Fruit fly (Drosophila melanogaster) whole organism, embryonic: ENCODE results near the gene CG6028.
A peak's percentile ranks its signal among the peaks of the same experiment; 100 is the strongest.

Experiments
- CG10959 ChIP-seq: fragments of 200-800 bp; sonication (Bioruptor generic); IDR thresholded peaks from 2 replicates; pipeline ENCODE4 v1.3.6; 2022; ENCODE audit warnings: missing biosample characterization, missing genetic modification characterization
- CG11085 ChIP-seq: fragments of 200-800 bp; sonication (Bioruptor generic); IDR thresholded peaks from 2 replicates; pipeline ENCODE4 v1.3.6; 2022; ENCODE audit warnings: missing biosample characterization, missing genetic modification characterization
- CG13296 ChIP-seq: fragments of 200-800 bp; sonication (Bioruptor generic); optimal IDR thresholded peaks from 3 replicates; lab custom pipeline; 2018; ENCODE audit warnings: missing biosample characterization, mild to moderate bottlenecking, missing genetic modification characterization
- CG17802 ChIP-seq: fragments of 200-800 bp; sonication (Bioruptor generic); optimal IDR thresholded peaks from 2 replicates; lab custom pipeline; 2018; ENCODE audit warnings: missing biosample characterization, mild to moderate bottlenecking, missing genetic modification characterization, moderate library complexity
- CG30403 ChIP-seq: fragments of 200-800 bp; sonication (Bioruptor generic); optimal IDR thresholded peaks from 3 replicates; lab custom pipeline; 2016; ENCODE audit warnings: missing biosample characterization, missing genetic modification characterization
- CG34422 ChIP-seq: fragments of 200-800 bp; sonication (Bioruptor generic); IDR thresholded peaks from 3 replicates; pipeline ENCODE4 v1.3.6; 2022; ENCODE audit warnings: missing biosample characterization, missing genetic modification characterization
- CG3726 ChIP-seq: fragments of 200-800 bp; sonication (Bioruptor generic); IDR thresholded peaks from 3 replicates; pipeline ENCODE4, ENCODE4 v1.3.6; 2022; ENCODE audit warnings: missing biosample characterization, missing genetic modification characterization
- CG6175 ChIP-seq: fragments of 200-800 bp; sonication (Bioruptor generic); IDR thresholded peaks from 3 replicates; pipeline ENCODE4 v1.3.6; 2022; ENCODE audit warnings: missing biosample characterization, missing genetic modification characterization
- CG7372 ChIP-seq: fragments of 200-800 bp; sonication (Bioruptor generic); IDR thresholded peaks from 2 replicates; pipeline ENCODE4 v1.3.6; 2022; ENCODE audit warnings: missing biosample characterization, missing genetic modification characterization
- CG8290 ChIP-seq, 3 experiments: fragments of 200-800 bp; sonication (Bioruptor generic); optimal IDR thresholded peaks; 2 replicates each; lab custom pipeline; 2016 to 2019; ENCODE audit warnings: missing biosample characterization in 3 of 3, missing genetic modification characterization in 3 of 3, mild to moderate bottlenecking in 2 of 3, moderate library complexity in 1 of 3
- CG9797 ChIP-seq: fragments of 200-800 bp; sonication (Bioruptor generic); optimal IDR thresholded peaks from 3 replicates; lab custom pipeline; 2018; ENCODE audit warnings: missing biosample characterization, mild to moderate bottlenecking, missing genetic modification characterization
- CG9932 ChIP-seq: fragments of 200-800 bp; sonication (Bioruptor generic); IDR thresholded peaks from 2 replicates; pipeline ENCODE4 v1.3.6; 2022; ENCODE audit warnings: missing biosample characterization, missing genetic modification characterization
- CoRest ChIP-seq: fragments of 200-800 bp; sonication (Bioruptor generic); optimal IDR thresholded peaks from 3 replicates; lab custom pipeline; 2018; ENCODE audit warnings: missing biosample characterization, mild to moderate bottlenecking, missing genetic modification characterization, moderate library complexity
- Dref ChIP-seq: fragments of 200-800 bp; sonication (Bioruptor generic); IDR thresholded peaks from 2 replicates; pipeline ENCODE4 v1.3.6; 2022; ENCODE audit warnings: missing biosample characterization, missing genetic modification characterization
- Drgx ChIP-seq: fragments of 200-800 bp; sonication (Bioruptor generic); IDR thresholded peaks from 2 replicates; pipeline ENCODE4 v1.3.6; 2022; ENCODE audit warnings: missing biosample characterization, missing genetic modification characterization
- Ets65A ChIP-seq: fragments of 200-800 bp; sonication (Bioruptor generic); peaks from one replicate; lab custom pipeline; 2016; ENCODE audit warnings: missing biosample characterization, missing genetic modification characterization
- H15 ChIP-seq: fragments of 200-800 bp; sonication (Bioruptor generic); IDR thresholded peaks from 3 replicates; pipeline ENCODE4 v1.3.6; 2022; ENCODE audit warnings: missing biosample characterization, missing genetic modification characterization
- Kr ChIP-seq: fragments of 200-800 bp; sonication (Bioruptor generic); optimal IDR thresholded peaks from 2 replicates; lab custom pipeline; 2017; ENCODE audit warnings: missing biosample characterization, mild to moderate bottlenecking, missing genetic modification characterization
- Meics ChIP-seq: fragments of 200-800 bp; sonication (Bioruptor generic); optimal IDR thresholded peaks from 2 replicates; lab custom pipeline; 2017; ENCODE audit warnings: missing biosample characterization, mild to moderate bottlenecking, missing genetic modification characterization
- Neu2 ChIP-seq: fragments of 200-800 bp; sonication (Bioruptor generic); optimal IDR thresholded peaks from 3 replicates; lab custom pipeline; 2016; ENCODE audit warnings: missing biosample characterization, missing genetic modification characterization, borderline replicate concordance
- aop ChIP-seq: fragments of 200-800 bp; sonication (Bioruptor generic); IDR thresholded peaks from 2 replicates; pipeline ENCODE4 v1.3.6; 2022; ENCODE audit warnings: missing biosample characterization, missing genetic modification characterization
- ara ChIP-seq: fragments of 200-800 bp; sonication (Bioruptor generic); IDR thresholded peaks from 2 replicates; pipeline ENCODE4 v1.3.6; 2022; ENCODE audit warnings: missing biosample characterization, missing genetic modification characterization
- ci ChIP-seq: fragments of 200-800 bp; sonication (Bioruptor generic); IDR thresholded peaks from 3 replicates; pipeline ENCODE4 v1.3.6; 2022; ENCODE audit warnings: missing biosample characterization, missing genetic modification characterization
- ewg ChIP-seq: fragments of 200-800 bp; sonication (Bioruptor generic); optimal IDR thresholded peaks from 3 replicates; lab custom pipeline; 2017; ENCODE audit warnings: mild to moderate bottlenecking, missing biosample characterization, missing genetic modification reagents, missing genetic modification characterization
- fd96Cb ChIP-seq: fragments of 200-800 bp; sonication (Bioruptor generic); optimal IDR thresholded peaks from 2 replicates; lab custom pipeline; 2018; ENCODE audit warnings: missing biosample characterization, mild to moderate bottlenecking, missing genetic modification characterization, moderate library complexity
- lov ChIP-seq, 2 experiments: fragments of 200-800 bp in 1 of 2; fragments of >200 bp in 1 of 2; sonication (Bioruptor generic) in 1 of 2; IDR thresholded peaks in 1 of 2; optimal IDR thresholded peaks in 1 of 2; 2 replicates in 1 of 2; 3 replicates in 1 of 2; pipeline versions ENCODE4 v1.3.6 to Lab custom; 2017 to 2022; ENCODE audit warnings: missing biosample characterization in 1 of 2, missing genetic modification characterization in 1 of 2
- otp ChIP-seq: fragments of 200-800 bp; sonication (Bioruptor generic); IDR thresholded peaks from 3 replicates; pipeline ENCODE4, ENCODE4 v1.3.6; 2022; ENCODE audit warnings: missing biosample characterization, missing genetic modification characterization
- sens ChIP-seq: fragments of 200-800 bp; sonication (Bioruptor generic); peaks from one replicate; lab custom pipeline; 2016; ENCODE audit warnings: missing biosample characterization, missing genetic modification characterization
- stc ChIP-seq: fragments of 200-800 bp; sonication (Bioruptor generic); IDR thresholded peaks from 2 replicates; pipeline ENCODE4 v1.3.6; 2022; ENCODE audit warnings: missing biosample characterization, missing genetic modification characterization

Gene CG6028

DNA sequence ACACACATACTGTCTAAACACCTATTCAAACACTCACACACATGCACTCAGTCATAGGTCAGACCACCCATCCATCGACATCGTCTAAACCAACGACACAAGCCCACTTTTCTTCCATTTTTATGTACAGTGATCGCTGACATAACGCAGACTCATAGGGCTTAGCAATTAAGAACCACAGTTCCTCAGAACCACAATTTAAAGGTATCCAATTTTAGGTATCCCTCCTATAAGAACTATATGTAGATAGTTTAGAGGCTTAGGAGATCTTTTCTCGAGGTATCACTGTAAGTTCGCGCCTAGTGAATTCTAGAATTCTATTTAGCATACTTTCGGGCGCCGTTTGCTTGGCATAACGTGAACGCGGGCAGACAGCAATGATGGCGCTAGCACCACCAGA lies 32.4 kb downstream of the CG6028 start (continued):
- no peak for TF ChIP-seq aop (GFP tag; lab: Robert Waterston, UW)
- TF ChIP-seq ci (GFP tag; lab: Robert Waterston, UW) = peak; percentile 81; the same call in 2 of the 3 replicates
- no peak for TF ChIP-seq CG3726 (GFP tag; lab: Robert Waterston, UW)
- peak; percentile 16 for TF ChIP-seq ewg (GFP tag; lab: Kevin White, UChicago)
- peak; percentile 56; the same call in 1 of the 2 replicates for TF ChIP-seq ara (GFP tag; lab: Robert Waterston, UW)

DNA sequence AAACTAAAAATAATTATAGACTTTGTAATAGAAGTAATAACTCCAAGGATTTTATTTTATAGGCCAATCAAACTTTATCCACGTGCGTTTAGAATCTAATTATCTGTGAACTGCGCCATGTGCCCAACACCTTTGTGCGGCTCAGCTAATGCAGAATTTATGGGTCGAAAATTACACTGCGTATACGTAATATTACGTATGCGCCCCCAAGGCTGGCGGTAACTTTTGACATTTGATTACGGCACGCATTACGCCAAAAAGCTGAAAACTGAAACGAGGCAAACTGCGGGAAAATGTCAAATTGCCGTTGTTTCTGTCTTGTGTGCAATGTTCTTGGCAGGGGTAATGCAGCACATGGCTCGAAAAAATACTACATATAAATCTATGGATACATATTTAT lies 33.7 kb downstream of the CG6028 start:
- peak; percentile 65 for TF ChIP-seq CG7372 (GFP tag; lab: Robert Waterston, UW)
- TF ChIP-seq CG30403 (GFP tag; lab: Kevin White, UChicago) = no peak
- TF ChIP-seq, all 482 proteins: peak for 1

DNA sequence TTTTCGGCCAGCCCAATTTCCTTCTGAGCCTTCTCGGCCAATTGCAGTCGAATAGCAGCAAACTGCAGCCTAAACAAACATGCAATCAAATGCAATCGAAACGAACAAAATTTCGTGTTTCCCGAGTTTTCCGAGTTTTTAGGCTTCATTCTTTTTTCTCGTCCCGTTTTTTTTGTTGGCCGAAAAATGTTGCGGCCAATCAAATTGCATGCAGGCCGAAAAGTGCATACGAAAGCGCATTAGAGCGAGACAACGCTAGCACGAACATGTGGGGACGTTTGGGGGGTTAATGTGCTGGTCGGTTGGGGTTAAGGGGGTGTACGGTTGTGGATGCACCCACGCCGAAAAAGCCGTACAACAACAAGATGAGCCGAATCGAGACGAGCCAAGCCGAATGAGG lies 35.5 kb downstream of the CG6028 start:
- TF ChIP-seq Ets65A (GFP tag; lab: Kevin White, UChicago) (peak; percentile 46), CG13296 (GFP tag; lab: Kevin White, UChicago) (no peak), Drgx (peak; percentile 45; the same call in 1 of the 2 replicates)

DNA sequence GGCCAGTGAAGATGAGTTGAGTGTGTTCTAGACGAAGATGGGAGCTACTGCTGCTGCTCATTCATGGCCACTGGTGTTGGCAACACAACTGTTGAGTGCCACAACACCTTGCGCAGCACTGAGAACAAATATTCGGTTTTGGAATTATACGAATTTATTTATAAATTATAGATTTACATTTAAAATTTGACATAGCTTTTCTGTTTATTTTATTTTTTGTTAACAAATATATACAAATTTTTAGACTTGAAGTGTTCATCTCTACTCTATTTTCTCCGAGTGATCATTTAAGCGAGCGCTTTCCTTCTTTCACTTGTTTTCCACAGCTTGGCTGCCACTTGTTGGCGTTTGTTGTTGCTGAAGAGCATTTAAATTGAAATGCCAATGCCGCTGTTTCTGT lies 37.8 kb downstream of the CG6028 start:
- peak; percentile 16 for TF ChIP-seq sens
- no peak for TF ChIP-seq CG10959 (GFP tag; lab: Robert Waterston, UW)
- peak; percentile 25; the same call in 1 of the 2 replicates for TF ChIP-seq Drgx
- no peak for TF ChIP-seq CoRest (tag; lab: Kevin White, UChicago)

DNA sequence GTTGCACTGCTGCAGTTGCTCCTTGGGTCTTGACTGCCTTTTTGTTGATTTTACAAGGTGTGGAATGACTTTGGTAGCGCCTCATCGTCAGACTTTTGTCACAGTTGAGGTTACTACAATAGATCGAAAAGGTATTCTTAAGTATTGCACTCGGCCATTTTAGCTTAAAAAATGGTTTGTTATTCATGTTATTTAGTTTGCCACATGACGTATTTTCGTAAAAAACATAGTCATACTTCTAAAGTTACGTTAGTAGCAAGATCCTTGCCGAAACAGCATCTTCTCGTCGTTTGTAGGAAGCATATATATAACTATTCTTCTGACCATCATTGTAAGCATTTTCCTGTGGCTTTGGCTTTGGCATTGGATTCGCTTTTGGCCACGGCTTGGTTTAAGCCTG lies 45.9 kb downstream of the CG6028 start:
- TF ChIP-seq CG11085 (GFP tag; lab: Robert Waterston, UW) = no peak
- TF ChIP-seq CG9797 (GFP tag; lab: Kevin White, UChicago) = no peak
- TF ChIP-seq CG17802 (tag; lab: Kevin White, UChicago) = no peak
- TF ChIP-seq CG9932 (GFP tag; lab: Robert Waterston, UW) = no peak
- TF ChIP-seq otp (GFP tag; lab: Robert Waterston, UW) = no peak
- TF ChIP-seq CG34422 = no peak
- no peak for TF ChIP-seq Meics (GFP tag; lab: Kevin White, UChicago)
- no peak for TF ChIP-seq fd96Cb (tag; lab: Kevin White, UChicago)
- no peak for TF ChIP-seq Kr (GFP tag; lab: Kevin White, UChicago)
- no peak for TF ChIP-seq lov (optimal IDR thresholded peaks at IDR 0.05; lab: Kevin White, UChicago)
- no peak for TF ChIP-seq lov (GFP tag; IDR thresholded peaks at IDR 0.05; lab: Robert Waterston, UW)
- TF ChIP-seq Neu2 (GFP tag; lab: Kevin White, UChicago) = no peak
- no peak for TF ChIP-seq CG3726 (GFP tag; lab: Robert Waterston, UW)
- no peak for TF ChIP-seq CG6175
- no peak for TF ChIP-seq CG8290 (GFP tag; optimal IDR thresholded peaks at IDR 0.05; lab: Kevin White, UChicago)
- no peak for TF ChIP-seq CG8290 (tag; optimal IDR thresholded peaks at IDR 0.05; lab: Kevin White, UChicago)

DNA sequence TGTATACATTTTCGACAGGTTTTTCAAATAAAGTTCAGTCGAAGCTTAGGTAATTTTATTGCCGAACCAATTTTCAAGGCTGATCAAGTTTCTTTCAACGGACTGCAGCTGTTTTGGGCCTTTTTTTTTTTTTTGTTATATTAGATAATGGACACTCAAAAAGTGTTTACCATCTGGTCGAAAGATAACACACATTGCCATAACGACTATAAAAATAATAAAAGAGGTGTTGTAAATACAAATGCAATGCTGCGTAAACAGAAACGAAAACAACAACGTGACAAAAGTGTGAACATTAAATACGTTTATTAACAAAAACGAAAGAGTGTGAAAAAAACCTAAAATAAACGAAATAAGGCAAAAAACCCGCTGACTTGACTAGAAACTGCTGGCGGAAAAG lies 47.5 kb downstream of the CG6028 start:
- TF ChIP-seq Dref (GFP tag; lab: Robert Waterston, UW) = no peak
- peak; percentile 49 for TF ChIP-seq Ets65A (GFP tag; lab: Kevin White, UChicago)
- TF ChIP-seq, all 482 proteins: peak for 1

DNA sequence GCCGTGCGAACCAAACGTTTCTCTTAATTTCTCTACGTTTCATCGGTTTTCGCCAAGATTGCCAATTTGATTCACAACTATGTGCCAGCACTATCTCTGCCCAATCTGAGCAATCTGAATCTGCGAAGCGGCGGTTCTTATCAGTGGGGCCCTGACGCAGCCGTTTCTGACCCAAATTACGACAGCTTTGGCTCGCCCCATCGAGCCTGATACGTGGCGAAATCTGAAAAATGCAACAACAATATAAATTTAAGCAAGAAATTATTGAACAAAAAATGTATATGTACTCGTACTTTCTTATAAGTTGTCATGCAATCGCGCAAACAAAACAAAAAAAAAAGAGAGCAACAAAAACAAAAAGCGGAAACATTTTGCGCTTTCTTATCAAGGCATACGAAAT lies 48.4 kb downstream of the CG6028 start:
- TF ChIP-seq H15 (no peak), stc (GFP tag; lab: Robert Waterston, UW) (no peak)
